Worm (Caenorhabditis elegans) whole organism, L1 larva: ENCODE measurements around the gene scrm-8.
A peak's percentile ranks its signal among the peaks of the same experiment; 100 is the strongest.

Experiments
- C04F5.9 ChIP-seq: sonication (generic microtip); optimal IDR thresholded peaks from 2 replicates; lab custom pipeline; 2016; ENCODE audit warnings: missing genetic modification characterization, missing compliant biosample characterization
- ama-1 ChIP-seq: fragments of 150-350 bp; optimal IDR thresholded peaks from 2 replicates; lab custom pipeline; 2014
- efl-1 ChIP-seq, 4 experiments: fragments of 150-350 bp; optimal IDR thresholded peaks in 3 of 4; peaks in 1 of 4; 1 replicate in 1 of 4; 2 replicates in 3 of 4; lab custom pipeline; 2014; ENCODE audit warnings: missing biosample characterization in 2 of 4, missing genetic modification characterization in 2 of 4, missing genetic modification reagents in 2 of 4
- egl-13 ChIP-seq: sonication (generic microtip); optimal IDR thresholded peaks from 2 replicates; lab custom pipeline; 2016; ENCODE audit warnings: missing genotype, missing genetic modification reagents, missing genetic modification characterization, missing compliant biosample characterization
- lin-15B ChIP-seq: fragments of 150-350 bp; sonication (generic microtip); optimal IDR thresholded peaks from 3 replicates; lab custom pipeline; 2014; ENCODE audit warnings: missing biosample characterization, missing genetic modification characterization
- nhr-47 ChIP-seq: sonication (generic microtip); optimal IDR thresholded peaks from 2 replicates; lab custom pipeline; 2016; ENCODE audit warnings: mild to moderate bottlenecking, missing genetic modification characterization, moderate library complexity, missing compliant biosample characterization
- nhr-71 ChIP-seq: sonication (generic microtip); optimal IDR thresholded peaks from 2 replicates; lab custom pipeline; 2016; ENCODE audit warnings: mild to moderate bottlenecking, missing genetic modification characterization, moderate library complexity, missing compliant biosample characterization
- tbx-2 ChIP-seq: sonication (generic microtip); optimal IDR thresholded peaks from 2 replicates; lab custom pipeline; 2016; ENCODE audit warnings: missing genetic modification characterization, missing compliant biosample characterization
- unc-30 ChIP-seq: sonication (generic microtip); optimal IDR thresholded peaks from 2 replicates; lab custom pipeline; 2017; ENCODE audit warnings: missing biosample characterization, missing genetic modification characterization
- unc-86 ChIP-seq: sonication (generic microtip); optimal IDR thresholded peaks from 2 replicates; lab custom pipeline; 2016; ENCODE audit warnings: missing genetic modification characterization, missing compliant biosample characterization
- ztf-4 ChIP-seq: fragments of 150-350 bp; optimal IDR thresholded peaks from 2 replicates; lab custom pipeline; 2014; ENCODE audit warnings: missing biosample characterization, missing genetic modification characterization

The scrm-8 gene

ce11 chrIV:4215349-4215748 is 50.9 kb downstream of the scrm-8 start (continued):
- TF ChIP-seq unc-86 (tag; lab: Kevin White, UChicago): no peak
- TF ChIP-seq C04F5.9 (tag; lab: Kevin White, UChicago): no peak
- peak; percentile 32 for TF ChIP-seq tbx-2
- peak; percentile 78 for TF ChIP-seq nhr-71 (tag; lab: Kevin White, UChicago)
- TF ChIP-seq ztf-4 (tag; lab: Kevin White, UChicago): peak; percentile 28
- TF ChIP-seq egl-13 (tag; lab: Kevin White, UChicago): no peak
- TF ChIP-seq ama-1: peak; percentile 63
- TF ChIP-seq lin-15B (tag; lab: Kevin White, UChicago): no peak
- peak; percentile 60 to 78 for TF ChIP-seq efl-1 (optimal IDR thresholded peaks at IDR 0.05; lab: Kevin White, UChicago)
- peak; percentile 21 to 87 for TF ChIP-seq efl-1 (GFP tag; optimal IDR thresholded peaks at IDR 0.05 in 1 of 2; lab: Kevin White, UChicago)
- TF ChIP-seq unc-30 (tag; lab: Kevin White, UChicago): no peak
- TF ChIP-seq nhr-47 (tag; lab: Kevin White, UChicago): peak; percentile 62
- TF ChIP-seq, all 84 proteins: peak for 34
